Fruit fly (Drosophila melanogaster): ENCODE results near the gene Cdc45.

dm6 chrX:1011543-1012085 is 18.7 kb downstream of the Cdc45 start, which contains the start of the genes TfIIA-S-2 and CG14631:
- no peak for TF ChIP-seq Dll (optimal IDR thresholded peaks at IDR 0.05)
- TF ChIP-seq CG8478 (optimal IDR thresholded peaks at IDR 0.05): no peak
- TF ChIP-seq psq (optimal IDR thresholded peaks at IDR 0.05): no peak
- TF ChIP-seq usp (GFP tag; optimal IDR thresholded peaks at IDR 0.05): no peak
- no peak for TF ChIP-seq pan (optimal IDR thresholded peaks at IDR 0.05)

Data from whole organism.